Worm (Caenorhabditis elegans): Measurements from ENCODE around the gene puf-12.

- no peak for TF ChIP-seq T23F11.4 (GFP tag; optimal IDR thresholded peaks at IDR 0.05)
- TF ChIP-seq unc-55 (GFP tag; optimal IDR thresholded peaks at IDR 0.05) = no peak
- no peak for TF ChIP-seq pros-1 (tag; optimal IDR thresholded peaks at IDR 0.05)
- TF ChIP-seq pha-4 (tag; optimal IDR thresholded peaks at IDR 0.05) = no peak
- no peak for TF ChIP-seq sdc-2 (tag; optimal IDR thresholded peaks at IDR 0.05)
- TF ChIP-seq ceh-22 (tag; optimal IDR thresholded peaks at IDR 0.05) = no peak
- TF ChIP-seq pha-2 (tag; optimal IDR thresholded peaks at IDR 0.05) = no peak
- no peak for TF ChIP-seq dmd-4 (tag; optimal IDR thresholded peaks at IDR 0.05; ENCODE audit: borderline replicate concordance)
- no peak for TF ChIP-seq hlh-15 (tag; optimal IDR thresholded peaks at IDR 0.05)
- no peak for TF ChIP-seq F13H6.1 (tag; optimal IDR thresholded peaks at IDR 0.05)
- no peak for TF ChIP-seq hlh-30 (tag; optimal IDR thresholded peaks at IDR 0.05; ENCODE audit: insufficient read depth)
- TF ChIP-seq elt-2 (tag; optimal IDR thresholded peaks at IDR 0.05) = no peak
- no peak for TF ChIP-seq eyg-1 (tag; optimal IDR thresholded peaks at IDR 0.05)
- TF ChIP-seq ama-1 (optimal IDR thresholded peaks at IDR 0.05) = no peak
These were observed 16.6 kb downstream of the puf-12 start for ce11 chrII:10116690-10117089.

Measured in whole organism, late embryonic.